Worm (Caenorhabditis elegans) whole organism, late embryonic: ENCODE measurements around the gene F28H6.8.

Experiments used
- ama-1 ChIP-seq: fragments of 150-350 bp; optimal IDR thresholded peaks from 2 replicates; lab custom pipeline; 2014
- ceh-24 ChIP-seq: sonication (generic microtip); optimal IDR thresholded peaks from 2 replicates; lab custom pipeline; 2016; ENCODE audit warnings: mild to moderate bottlenecking, missing genetic modification characterization, missing compliant biosample characterization
- ceh-9 ChIP-seq: sonication (generic microtip); optimal IDR thresholded peaks from 2 replicates; lab custom pipeline; 2016; ENCODE audit warnings: mild to moderate bottlenecking, missing genetic modification characterization, inconsistent platforms, missing compliant biosample characterization
- elt-2 ChIP-seq: sonication (generic microtip); optimal IDR thresholded peaks from 2 replicates; lab custom pipeline; 2016; ENCODE audit warnings: missing genetic modification reagents, missing genetic modification characterization, missing compliant biosample characterization
- ets-4 ChIP-seq: sonication (generic microtip); optimal IDR thresholded peaks from 2 replicates; lab custom pipeline; 2016; ENCODE audit warnings: missing genetic modification characterization, missing compliant biosample characterization
- fkh-10 ChIP-seq: fragments of 150-350 bp; optimal IDR thresholded peaks from 2 replicates; lab custom pipeline; 2014; ENCODE audit warnings: missing biosample characterization, missing genetic modification reagents, missing genetic modification characterization
- nfya-1 ChIP-seq: sonication (generic microtip); optimal IDR thresholded peaks from 2 replicates; lab custom pipeline; 2017; ENCODE audit warnings: missing genetic modification characterization, mild to moderate bottlenecking, missing compliant biosample characterization, antibody characterized with exemption, moderate library complexity
- pha-4 ChIP-seq: fragments of 150-350 bp; optimal IDR thresholded peaks from 2 replicates; lab custom pipeline; 2018; ENCODE audit warnings: missing biosample characterization, missing genetic modification reagents, missing genetic modification characterization
- ttx-3 ChIP-seq: sonication (generic microtip); optimal IDR thresholded peaks from 2 replicates; lab custom pipeline; 2016; ENCODE audit warnings: missing genetic modification reagents, missing genetic modification characterization, missing compliant biosample characterization

- TF ChIP-seq elt-2 = no peak
- no peak for TF ChIP-seq ceh-24
- no peak for TF ChIP-seq ceh-9 (tag; lab: Kevin White, UChicago)
- TF ChIP-seq ama-1 = no peak
- no peak for TF ChIP-seq nfya-1
- TF ChIP-seq pha-4 (tag; lab: Kevin White, UChicago) = no peak
- no peak for TF ChIP-seq fkh-10
- no peak for TF ChIP-seq ets-4 (tag; lab: Kevin White, UChicago)
- TF ChIP-seq ttx-3 (tag; lab: Kevin White, UChicago) = no peak
These were observed 739 bp upstream of the F28H6.8 start for ce11 chrX:14134883-14135282.
